Fruit fly (Drosophila melanogaster) whole organism, larva: Measurements from ENCODE around the gene CG5021.
A peak's percentile ranks its signal among the peaks of the same experiment; 100 is the strongest.

Source experiments
- noc ChIP-seq: fragments of 200-800 bp; sonication (Bioruptor generic); optimal IDR thresholded peaks from 3 replicates; lab custom pipeline; 2019; ENCODE audit warnings: missing biosample characterization, mild to moderate bottlenecking, missing genetic modification characterization, moderate library complexity

The CG5021 gene

dm6 chr3L:8954648-8955033, 12.0 kb upstream of the CG5021 start, which contains the start of gene GNBP3:
Gene GNBP3 (plus strand): TSS chr3L:8955021.
- peak; percentile 75 for TF ChIP-seq noc (tag; lab: Kevin White, UChicago)

dm6 chr3L:8955199-8955598, 11.4 kb upstream of the CG5021 start:
- no peak for TF ChIP-seq noc (tag; lab: Kevin White, UChicago)

dm6 chr3L:8956669-8957068, 10.0 kb upstream of the CG5021 start, which contains the start of gene mRpL12:
Gene mRpL12 (plus strand): TSS chr3L:8956791.
- no peak for TF ChIP-seq noc (tag; lab: Kevin White, UChicago)

- no peak for TF ChIP-seq noc (tag; lab: Kevin White, UChicago)
Measured at dm6 chr3L:8958557-8958956, 8.1 kb upstream of the CG5021 start, which contains the start of gene CG13313. Gene CG13313 (plus strand): TSS chr3L:8958857.

dm6 chr3L:8964458-8964857, 2.2 kb upstream of the CG5021 start, which contains the start of gene ValRS-m:
Gene ValRS-m (minus strand): TSS chr3L:8964769.
- TF ChIP-seq noc (tag; lab: Kevin White, UChicago) = no peak

dm6 chr3L:8968437-8968836, 1.8 kb downstream of the CG5021 start, which contains the start of gene CG5026:
Gene CG5026 (plus strand): TSS chr3L:8968528.
- TF ChIP-seq noc (tag; lab: Kevin White, UChicago) = no peak

dm6 chr3L:8974478-8975477, 8.1 kb downstream of the CG5021 start, which contains the start of the genes pix and Srp68:
Gene pix (minus strand): TSS chr3L:8974765.
Gene Srp68 (plus strand): TSS chr3L:8975046.
- peak; percentile 76 for TF ChIP-seq noc (tag; lab: Kevin White, UChicago)

- no peak for TF ChIP-seq noc (tag; lab: Kevin White, UChicago)
Measured at dm6 chr3L:8978678-8979413, 12.2 kb downstream of the CG5021 start.

dm6 chr3L:8979780-8980179, 13.2 kb downstream of the CG5021 start, which contains the start of gene CG5644:
Gene CG5644 (minus strand): TSS chr3L:8979880.
- TF ChIP-seq noc (tag; lab: Kevin White, UChicago) = no peak

- no peak for TF ChIP-seq noc (tag; lab: Kevin White, UChicago)
Measured at dm6 chr3L:8981495-8981894, 14.9 kb downstream of the CG5021 start, which contains the start of gene CG13314. Gene CG13314 (plus strand): TSS chr3L:8981795.

dm6 chr3L:8982044-8982443, 15.4 kb downstream of the CG5021 start:
- no peak for TF ChIP-seq noc (tag; lab: Kevin White, UChicago)

dm6 chr3L:8985132-8985847, 18.7 kb downstream of the CG5021 start:
- TF ChIP-seq noc (tag; lab: Kevin White, UChicago) = no peak

- peak; percentile 79 for TF ChIP-seq noc (tag; lab: Kevin White, UChicago)
Measured at dm6 chr3L:8985848-8986320, 19.3 kb downstream of the CG5021 start, which contains the start of gene Galk. Gene Galk (minus strand): TSS chr3L:8986091.

- no peak for TF ChIP-seq noc (tag; lab: Kevin White, UChicago)
Measured at dm6 chr3L:8986582-8986981, 20.0 kb downstream of the CG5021 start, which contains the start of gene CG5068. Gene CG5068 (plus strand): TSS chr3L:8986710.

- TF ChIP-seq noc (tag; lab: Kevin White, UChicago) = no peak
Measured at dm6 chr3L:8990128-8990527, 23.5 kb downstream of the CG5021 start, which contains the start of gene CG5280. Gene CG5280 (minus strand): TSS chr3L:8990228.
